Fruit fly (Drosophila melanogaster) whole organism, adult: ENCODE data around the gene CG7296.

Experiments
- CG11617 ChIP-seq: fragments of 200-800 bp; sonication (Bioruptor generic); optimal IDR thresholded peaks from 2 replicates; lab custom pipeline; 2017; ENCODE audit warnings: mild to moderate bottlenecking, missing biosample characterization, missing genetic modification reagents, missing genetic modification characterization
- CG12768 ChIP-seq: fragments of 200-800 bp; sonication (Bioruptor generic); optimal IDR thresholded peaks from 2 replicates; lab custom pipeline; 2017; ENCODE audit warnings: missing biosample characterization, missing genetic modification characterization, mild to moderate bottlenecking, moderate library complexity, missing genetic modification reagents
- CG14711 ChIP-seq: fragments of 200-800 bp; sonication (Bioruptor generic); optimal IDR thresholded peaks from 2 replicates; lab custom pipeline; 2018; ENCODE audit warnings: missing biosample characterization, mild to moderate bottlenecking, missing genetic modification characterization, moderate library complexity
- CG1620 ChIP-seq: fragments of 200-800 bp; sonication (Bioruptor generic); optimal IDR thresholded peaks from 2 replicates; lab custom pipeline; 2016; ENCODE audit warnings: missing biosample characterization, missing genetic modification characterization
- CG33017 ChIP-seq: fragments of 200-800 bp; sonication (Bioruptor generic); optimal IDR thresholded peaks from 2 replicates; lab custom pipeline; 2018; ENCODE audit warnings: missing biosample characterization, mild to moderate bottlenecking, missing genetic modification characterization, moderate library complexity
- CG5204 ChIP-seq: fragments of 200-800 bp; sonication (Bioruptor generic); optimal IDR thresholded peaks from 2 replicates; lab custom pipeline; 2016; ENCODE audit warnings: missing biosample characterization, missing genetic modification characterization
- CG7045 ChIP-seq: fragments of 200-800 bp; sonication (Bioruptor generic); optimal IDR thresholded peaks from 2 replicates; lab custom pipeline; 2017; ENCODE audit warnings: missing biosample characterization, mild to moderate bottlenecking, missing genetic modification characterization
- CG7101 ChIP-seq: fragments of 200-800 bp; sonication (Bioruptor generic); optimal IDR thresholded peaks from 2 replicates; lab custom pipeline; 2018; ENCODE audit warnings: missing biosample characterization, mild to moderate bottlenecking, missing genetic modification characterization, moderate library complexity
- Clk ChIP-seq: fragments of 200-800 bp; sonication (Bioruptor generic); optimal IDR thresholded peaks from 2 replicates; lab custom pipeline; 2017; ENCODE audit warnings: missing biosample characterization, missing genetic modification characterization
- Crg-1 ChIP-seq: fragments of 200-800 bp; sonication (Bioruptor generic); optimal IDR thresholded peaks from 2 replicates; lab custom pipeline; 2016; ENCODE audit warnings: missing biosample characterization, missing genetic modification characterization
- Hr96 ChIP-seq: fragments of 200-800 bp; sonication (Bioruptor generic); optimal IDR thresholded peaks from 2 replicates; lab custom pipeline; 2016; ENCODE audit warnings: missing biosample characterization, missing genetic modification characterization
- Mnt ChIP-seq: fragments of 200-800 bp; sonication (Bioruptor generic); optimal IDR thresholded peaks from 2 replicates; lab custom pipeline; 2016; ENCODE audit warnings: missing biosample characterization, mild to moderate bottlenecking, missing genetic modification characterization
- bab1 ChIP-seq: fragments of 200-800 bp; sonication (Bioruptor generic); optimal IDR thresholded peaks from 3 replicates; lab custom pipeline; 2019; ENCODE audit warnings: missing biosample characterization, mild to moderate bottlenecking, missing genetic modification characterization, moderate library complexity
- cic ChIP-seq: fragments of 200-800 bp; sonication (Bioruptor generic); optimal IDR thresholded peaks from 2 replicates; lab custom pipeline; 2017; ENCODE audit warnings: missing biosample characterization, mild to moderate bottlenecking, missing genetic modification characterization, moderate library complexity
- cnc ChIP-seq, 2 experiments: fragments of >200 bp; optimal IDR thresholded peaks; 2 replicates each; lab custom pipeline; 2017
- kay ChIP-seq: fragments of 200-800 bp; sonication (Bioruptor generic); peaks from one replicate; lab custom pipeline; 2016; ENCODE audit warnings: missing biosample characterization, missing genetic modification characterization, borderline replicate concordance
- ovo ChIP-seq: fragments of 200-800 bp; sonication (Bioruptor generic); optimal IDR thresholded peaks from 2 replicates; lab custom pipeline; 2016; ENCODE audit warnings: missing biosample characterization, missing genetic modification characterization
- pad ChIP-seq: fragments of 200-800 bp; sonication (Bioruptor generic); optimal IDR thresholded peaks from 3 replicates; lab custom pipeline; 2017; ENCODE audit warnings: missing biosample characterization, missing genetic modification characterization, mild to moderate bottlenecking, moderate library complexity, missing genetic modification reagents
- tj ChIP-seq: fragments of 200-800 bp; sonication (Bioruptor generic); optimal IDR thresholded peaks from 3 replicates; lab custom pipeline; 2017; ENCODE audit warnings: missing biosample characterization, mild to moderate bottlenecking, missing genetic modification characterization, moderate library complexity
- toe ChIP-seq: fragments of 200-800 bp; sonication (Bioruptor generic); optimal IDR thresholded peaks from 2 replicates; lab custom pipeline; 2016; ENCODE audit warnings: missing biosample characterization, missing genetic modification characterization

CG7296 gene

dm6 chr2L:10685666-10686065 is 1.2 kb downstream of the CG7296 start:
- TF ChIP-seq CG7101 (no peak), CG33017 (tag; lab: Kevin White, UChicago) (no peak), CG5204 (GFP tag; lab: Kevin White, UChicago) (no peak), ovo (GFP tag; lab: Kevin White, UChicago) (no peak), CG7045 (no peak), CG12768 (no peak), Clk (GFP tag; lab: Kevin White, UChicago) (no peak), kay (GFP tag; lab: Kevin White, UChicago) (no peak), CG11617 (GFP tag; lab: Kevin White, UChicago) (no peak), bab1 (GFP tag; lab: Kevin White, UChicago) (no peak), CG14711 (tag; lab: Kevin White, UChicago) (no peak)

DNA sequence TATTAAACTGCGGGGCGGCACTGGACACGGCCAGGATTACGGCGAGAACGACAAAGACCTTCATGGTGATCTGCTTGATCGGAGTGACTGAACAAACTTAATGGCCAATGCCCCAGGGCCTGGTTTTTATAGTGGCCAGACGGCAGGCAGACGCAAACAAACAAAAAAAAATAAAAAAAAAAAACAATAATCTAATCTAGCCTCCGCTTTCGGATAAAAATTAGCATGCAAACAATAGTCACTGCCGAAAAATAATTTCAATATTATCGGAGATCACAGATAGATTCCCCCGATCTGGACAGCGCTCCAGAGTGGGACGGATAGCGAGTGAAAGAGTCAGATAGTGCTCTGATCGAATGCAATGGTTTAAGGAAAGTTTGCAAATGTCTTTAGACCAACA is 2.6 kb downstream of the CG7296 start, which contains the start of gene CG7299:
TSS of gene CG7299 (minus strand) at position 101 of the 400 bp plus-strand sequence.
- TF ChIP-seq CG1620 (GFP tag; lab: Kevin White, UChicago) (no peak), CG14711 (tag; lab: Kevin White, UChicago) (no peak), ovo (GFP tag; lab: Kevin White, UChicago) (no peak), toe (GFP tag; lab: Kevin White, UChicago) (no peak), bab1 (GFP tag; lab: Kevin White, UChicago) (no peak), CG11617 (GFP tag; lab: Kevin White, UChicago) (no peak), CG5204 (GFP tag; lab: Kevin White, UChicago) (no peak), Mnt (GFP tag; lab: Kevin White, UChicago) (no peak), CG33017 (tag; lab: Kevin White, UChicago) (no peak), cnc (optimal IDR thresholded peaks at IDR 0.05; lab: Kevin White, UChicago) (no peak), Clk (GFP tag; lab: Kevin White, UChicago) (no peak), CG12768 (no peak), CG7101 (no peak), cic (GFP tag; lab: Kevin White, UChicago) (no peak), CG7045 (no peak), pad (GFP tag; lab: Kevin White, UChicago) (no peak), tj (GFP tag; lab: Kevin White, UChicago) (no peak), Hr96 (GFP tag; lab: Kevin White, UChicago) (no peak)

- TF ChIP-seq CG5204 (GFP tag; lab: Kevin White, UChicago): no peak
- TF ChIP-seq cic (GFP tag; lab: Kevin White, UChicago): no peak
- TF ChIP-seq Crg-1: no peak
- TF ChIP-seq ovo (GFP tag; lab: Kevin White, UChicago): no peak
Measured at dm6 chr2L:10682912-10683311, 4.0 kb downstream of the CG7296 start.

DNA sequence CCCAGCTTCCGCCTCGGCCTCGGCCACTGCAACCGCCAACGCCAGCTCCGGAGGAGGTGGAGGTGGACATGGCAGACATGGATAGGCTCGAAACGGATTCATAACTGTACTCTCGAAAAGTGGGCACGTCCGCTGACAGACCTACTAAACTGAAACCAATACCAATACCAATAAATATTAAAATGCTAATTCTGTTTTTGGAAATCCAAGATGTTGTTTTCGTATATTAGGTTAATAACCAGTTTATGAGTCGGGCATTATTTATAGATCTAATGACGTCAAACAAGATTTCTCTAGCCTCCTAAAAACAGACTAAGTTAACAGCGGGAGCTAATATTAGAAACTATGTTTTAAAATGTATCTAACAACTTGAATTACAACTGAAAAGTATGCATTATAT is 4.7 kb downstream of the CG7296 start:
- TF ChIP-seq cnc (optimal IDR thresholded peaks at IDR 0.05; lab: Kevin White, UChicago) (no peak), CG12768 (no peak), tj (GFP tag; lab: Kevin White, UChicago) (no peak), Crg-1 (no peak), kay (GFP tag; lab: Kevin White, UChicago) (no peak), CG33017 (tag; lab: Kevin White, UChicago) (no peak), CG5204 (GFP tag; lab: Kevin White, UChicago) (no peak), CG1620 (GFP tag; lab: Kevin White, UChicago) (no peak), ovo (GFP tag; lab: Kevin White, UChicago) (no peak), CG7045 (no peak), Mnt (GFP tag; lab: Kevin White, UChicago) (no peak)

DNA sequence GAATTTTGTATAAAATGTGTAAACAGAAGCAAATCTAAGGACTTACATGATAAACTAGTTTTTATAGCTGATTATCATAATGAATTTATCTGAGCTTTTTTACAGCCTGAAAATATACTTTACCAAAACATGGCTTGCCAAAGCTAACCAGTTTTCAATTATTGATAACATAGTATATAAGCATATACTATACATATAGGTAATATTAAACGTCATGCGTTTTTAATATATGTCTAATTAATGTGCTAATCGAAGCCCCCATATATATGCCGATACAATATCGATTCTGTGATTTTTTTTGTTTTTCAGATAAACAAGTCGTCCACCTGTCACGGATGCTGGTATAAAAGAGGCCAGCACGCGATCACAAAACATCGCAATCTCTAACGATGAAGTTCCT is 5.3 kb downstream of the CG7296 start, which contains the start of gene CG17107:
TSS of gene CG17107 (plus strand) at position 301 of the 400 bp plus-strand sequence.
- TF ChIP-seq cic (GFP tag; lab: Kevin White, UChicago) (no peak), CG33017 (tag; lab: Kevin White, UChicago) (no peak), cnc (optimal IDR thresholded peaks at IDR 0.05; lab: Kevin White, UChicago) (no peak), Mnt (GFP tag; lab: Kevin White, UChicago) (no peak), Hr96 (GFP tag; lab: Kevin White, UChicago) (no peak), CG14711 (tag; lab: Kevin White, UChicago) (no peak), Clk (GFP tag; lab: Kevin White, UChicago) (no peak), bab1 (GFP tag; lab: Kevin White, UChicago) (no peak), CG7101 (no peak), tj (GFP tag; lab: Kevin White, UChicago) (no peak), CG11617 (GFP tag; lab: Kevin White, UChicago) (no peak), ovo (GFP tag; lab: Kevin White, UChicago) (no peak), pad (GFP tag; lab: Kevin White, UChicago) (no peak), toe (GFP tag; lab: Kevin White, UChicago) (no peak)

- TF ChIP-seq Clk (GFP tag; lab: Kevin White, UChicago) (no peak), Mnt (GFP tag; lab: Kevin White, UChicago) (no peak), ovo (GFP tag; lab: Kevin White, UChicago) (no peak), cnc (optimal IDR thresholded peaks at IDR 0.05; lab: Kevin White, UChicago) (no peak), CG7101 (no peak), CG12768 (no peak), bab1 (GFP tag; lab: Kevin White, UChicago) (no peak), Crg-1 (no peak), CG33017 (tag; lab: Kevin White, UChicago) (no peak), CG5204 (GFP tag; lab: Kevin White, UChicago) (no peak), CG11617 (GFP tag; lab: Kevin White, UChicago) (no peak), kay (GFP tag; lab: Kevin White, UChicago) (no peak)
Measured at dm6 chr2L:10680584-10681080, 6.2 kb downstream of the CG7296 start, which contains the start of gene CG17105. Gene CG17105 (plus strand): TSS chr2L:10681030.
